Fruit fly (Drosophila melanogaster) whole organism, embryonic: Measurements from ENCODE around the gene hmw.

Experiments
- Asciz ChIP-seq: fragments of 200-800 bp; sonication (Bioruptor generic); optimal IDR thresholded peaks from 2 replicates; lab custom pipeline; 2017; ENCODE audit warnings: missing biosample characterization, mild to moderate bottlenecking, missing genetic modification characterization, missing genetic modification reagents
- CG10147 ChIP-seq: fragments of 200-800 bp; sonication (Bioruptor generic); optimal IDR thresholded peaks from 2 replicates; lab custom pipeline; 2019; ENCODE audit warnings: missing biosample characterization, mild to moderate bottlenecking, missing genetic modification characterization, moderate library complexity
- CG1024 ChIP-seq: fragments of 200-800 bp; sonication (Bioruptor generic); IDR thresholded peaks from 2 replicates; pipeline ENCODE4 v1.3.6; 2022; ENCODE audit warnings: missing biosample characterization, missing genetic modification characterization
- CG10543 ChIP-seq: fragments of 200-800 bp; sonication (Bioruptor generic); optimal IDR thresholded peaks from 3 replicates; lab custom pipeline; 2017; ENCODE audit warnings: missing biosample characterization, mild to moderate bottlenecking, missing genetic modification characterization, moderate library complexity
- CG10654 ChIP-seq: fragments of 200-800 bp; sonication (Bioruptor generic); optimal IDR thresholded peaks from 2 replicates; lab custom pipeline; 2016; ENCODE audit warnings: missing biosample characterization, missing genetic modification characterization
- CG13123 ChIP-seq: fragments of 200-800 bp; sonication (Bioruptor generic); optimal IDR thresholded peaks from 2 replicates; lab custom pipeline; 2016; ENCODE audit warnings: missing biosample characterization, missing genetic modification characterization
- CG14965 ChIP-seq: fragments of 200-800 bp; sonication (Bioruptor generic); optimal IDR thresholded peaks from 2 replicates; lab custom pipeline; 2016; ENCODE audit warnings: missing biosample characterization, missing genetic modification characterization, borderline replicate concordance
- CG1602 ChIP-seq: fragments of 200-800 bp; sonication (Bioruptor generic); optimal IDR thresholded peaks from 3 replicates; lab custom pipeline; 2016; ENCODE audit warnings: missing biosample characterization, missing genetic modification characterization
- CG16863 ChIP-seq: fragments of 200-800 bp; sonication (Bioruptor generic); optimal IDR thresholded peaks from 3 replicates; lab custom pipeline; 2016; ENCODE audit warnings: missing biosample characterization, missing genetic modification characterization
- CG18262 ChIP-seq: fragments of 200-800 bp; optimal IDR thresholded peaks from 3 replicates; lab custom pipeline; 2019; ENCODE audit warnings: missing biosample characterization, mild to moderate bottlenecking, missing genetic modification characterization, moderate library complexity
- CG2712 ChIP-seq: fragments of 200-800 bp; optimal IDR thresholded peaks from 3 replicates; lab custom pipeline; 2019; ENCODE audit warnings: missing biosample characterization, mild to moderate bottlenecking, missing genetic modification characterization, moderate library complexity
- CG3163 ChIP-seq: fragments of 200-800 bp; sonication (Bioruptor generic); optimal IDR thresholded peaks from 3 replicates; lab custom pipeline; 2016; ENCODE audit warnings: missing biosample characterization, missing genetic modification characterization
- CG3726 ChIP-seq: fragments of 200-800 bp; sonication (Bioruptor generic); IDR thresholded peaks from 3 replicates; pipeline ENCODE4, ENCODE4 v1.3.6; 2022; ENCODE audit warnings: missing biosample characterization, missing genetic modification characterization
- CG3995 ChIP-seq: fragments of 200-800 bp; sonication (Bioruptor generic); optimal IDR thresholded peaks from 3 replicates; lab custom pipeline; 2016; ENCODE audit warnings: missing biosample characterization, missing genetic modification characterization
- CG4328 ChIP-seq: fragments of 200-800 bp; sonication (Bioruptor generic); optimal IDR thresholded peaks from 3 replicates; lab custom pipeline; 2017; ENCODE audit warnings: missing biosample characterization, missing genetic modification reagents, missing genetic modification characterization
- CG4707 ChIP-seq: fragments of 200-800 bp; sonication (Bioruptor generic); optimal IDR thresholded peaks from 2 replicates; lab custom pipeline; 2018; ENCODE audit warnings: missing biosample characterization, mild to moderate bottlenecking, missing genetic modification characterization, moderate library complexity
- CG5245 ChIP-seq: fragments of 200-800 bp; sonication (Bioruptor generic); optimal IDR thresholded peaks from 3 replicates; lab custom pipeline; 2016; ENCODE audit warnings: missing biosample characterization, missing genetic modification characterization
- CG9215 ChIP-seq: fragments of 200-800 bp; sonication (Bioruptor generic); IDR thresholded peaks from 2 replicates; pipeline ENCODE4 v1.3.6; 2022; ENCODE audit warnings: missing biosample characterization, missing genetic modification characterization
- CG9797 ChIP-seq: fragments of 200-800 bp; sonication (Bioruptor generic); optimal IDR thresholded peaks from 3 replicates; lab custom pipeline; 2018; ENCODE audit warnings: missing biosample characterization, mild to moderate bottlenecking, missing genetic modification characterization
- Doc2 ChIP-seq: fragments of 200-800 bp; sonication (Bioruptor generic); IDR thresholded peaks from 2 replicates; pipeline ENCODE4 v1.3.6; 2022; ENCODE audit warnings: missing biosample characterization, missing genetic modification characterization
- E2f2 ChIP-seq: fragments of 200-800 bp; sonication (Bioruptor generic); IDR thresholded peaks from 2 replicates; pipeline ENCODE4 v1.3.6; 2022; ENCODE audit warnings: missing biosample characterization, missing genetic modification characterization
- Hey ChIP-seq: fragments of 200-800 bp; sonication (Bioruptor generic); optimal IDR thresholded peaks from 3 replicates; lab custom pipeline; 2018; ENCODE audit warnings: missing biosample characterization, mild to moderate bottlenecking, missing genetic modification characterization
- Hmr ChIP-seq: fragments of 200-800 bp; sonication (Bioruptor generic); optimal IDR thresholded peaks from 3 replicates; lab custom pipeline; 2017; ENCODE audit warnings: mild to moderate bottlenecking, missing biosample characterization, missing genetic modification reagents, missing genetic modification characterization
- Hr51 ChIP-seq, 2 experiments: fragments of 200-800 bp; sonication (Bioruptor generic); optimal IDR thresholded peaks; 2 replicates in 1 of 2; 3 replicates in 1 of 2; lab custom pipeline; 2016 to 2018; ENCODE audit warnings: missing biosample characterization in 2 of 2, missing genetic modification characterization in 2 of 2, mild to moderate bottlenecking in 1 of 2, moderate library complexity in 1 of 2
- Hr78 ChIP-seq, 2 experiments: fragments of 200-800 bp in 1 of 2; fragments of >200 bp in 1 of 2; sonication (Bioruptor generic) in 1 of 2; optimal IDR thresholded peaks; 2 replicates each; lab custom pipeline; 2017 to 2019; ENCODE audit warnings: missing biosample characterization in 2 of 2, missing genetic modification characterization in 2 of 2, mild to moderate bottlenecking in 1 of 2, moderate library complexity in 1 of 2
- Hsf ChIP-seq: fragments of 200-800 bp; sonication (Bioruptor generic); optimal IDR thresholded peaks from 3 replicates; lab custom pipeline; 2016; ENCODE audit warnings: missing biosample characterization, missing genetic modification characterization
- Kr ChIP-seq: fragments of 200-800 bp; sonication (Bioruptor generic); optimal IDR thresholded peaks from 2 replicates; lab custom pipeline; 2017; ENCODE audit warnings: missing biosample characterization, mild to moderate bottlenecking, missing genetic modification characterization
- MESR4 ChIP-seq: fragments of 200-800 bp; sonication (Bioruptor generic); optimal IDR thresholded peaks from 2 replicates; lab custom pipeline; 2018; ENCODE audit warnings: missing biosample characterization, mild to moderate bottlenecking, missing genetic modification characterization, moderate library complexity
- NC2α ChIP-seq: fragments of 200-800 bp; sonication (Bioruptor generic); optimal IDR thresholded peaks from 2 replicates; lab custom pipeline; 2016; ENCODE audit warnings: missing biosample characterization, missing genetic modification characterization
- NFAT ChIP-seq: fragments of 200-800 bp; sonication (Bioruptor generic); IDR thresholded peaks from 2 replicates; pipeline ENCODE4 v1.3.6; 2022; ENCODE audit warnings: missing biosample characterization, missing genetic modification characterization
- Opbp ChIP-seq: fragments of 200-800 bp; sonication (Bioruptor generic); IDR thresholded peaks from 3 replicates; pipeline ENCODE4 v1.3.6; 2022; ENCODE audit warnings: missing biosample characterization, missing genetic modification characterization; ENCODE audit not compliant: partially characterized antibody
- Ravus ChIP-seq: fragments of 200-800 bp; sonication (Bioruptor generic); IDR thresholded peaks from 2 replicates; pipeline ENCODE4 v1.3.6; 2022; ENCODE audit warnings: missing biosample characterization, missing genetic modification characterization
- Sin3A ChIP-seq: fragments of >200 bp; optimal IDR thresholded peaks from 2 replicates; lab custom pipeline; 2018
- Sry-δ ChIP-seq: fragments of 200-800 bp; sonication (Bioruptor generic); optimal IDR thresholded peaks from 2 replicates; lab custom pipeline; 2016; ENCODE audit warnings: missing biosample characterization, missing genetic modification characterization
- ase ChIP-seq: fragments of 200-800 bp; sonication (Bioruptor generic); IDR thresholded peaks from 3 replicates; pipeline ENCODE4 v1.3.6; 2022; ENCODE audit warnings: missing biosample characterization, missing genetic modification characterization
- ci ChIP-seq: fragments of 200-800 bp; sonication (Bioruptor generic); IDR thresholded peaks from 3 replicates; pipeline ENCODE4 v1.3.6; 2022; ENCODE audit warnings: missing biosample characterization, missing genetic modification characterization
- dmrt11E ChIP-seq: fragments of 200-800 bp; sonication (Bioruptor generic); optimal IDR thresholded peaks from 3 replicates; lab custom pipeline; 2018; ENCODE audit warnings: missing biosample characterization, mild to moderate bottlenecking, missing genetic modification characterization, moderate library complexity
- dysf ChIP-seq: fragments of 200-800 bp; sonication (Bioruptor generic); IDR thresholded peaks from 3 replicates; pipeline ENCODE4 v1.3.6; 2022; ENCODE audit warnings: missing biosample characterization, missing genetic modification characterization
- en ChIP-seq: fragments of 200-800 bp; sonication (Bioruptor generic); optimal IDR thresholded peaks from 2 replicates; lab custom pipeline; 2016; ENCODE audit warnings: missing biosample characterization, missing genetic modification characterization
- luna ChIP-seq: fragments of 200-800 bp; sonication (Bioruptor generic); optimal IDR thresholded peaks from 2 replicates; lab custom pipeline; 2016; ENCODE audit warnings: missing biosample characterization, missing genetic modification characterization
- mld ChIP-seq: fragments of 200-800 bp; sonication (Bioruptor generic); IDR thresholded peaks from 3 replicates; pipeline ENCODE4 v1.3.6; 2022; ENCODE audit warnings: missing biosample characterization, missing genetic modification characterization; ENCODE audit not compliant: partially characterized antibody
- pzg ChIP-seq: fragments of 200-800 bp; sonication (Bioruptor generic); optimal IDR thresholded peaks from 3 replicates; lab custom pipeline; 2018; ENCODE audit warnings: missing biosample characterization, mild to moderate bottlenecking, missing genetic modification characterization, moderate library complexity
- ro ChIP-seq: fragments of 200-800 bp; sonication (Bioruptor generic); IDR thresholded peaks from 2 replicates; pipeline ENCODE4 v1.3.6; 2022; ENCODE audit warnings: missing biosample characterization, missing genetic modification characterization
- shn ChIP-seq: fragments of 200-800 bp; sonication (Bioruptor generic); optimal IDR thresholded peaks from 3 replicates; lab custom pipeline; 2016; ENCODE audit warnings: missing biosample characterization, missing genetic modification characterization
- ssp ChIP-seq: fragments of 200-800 bp; sonication (Bioruptor generic); IDR thresholded peaks from 2 replicates; pipeline ENCODE4 v1.3.6; 2022; ENCODE audit warnings: missing biosample characterization, missing genetic modification characterization
- stc ChIP-seq: fragments of 200-800 bp; sonication (Bioruptor generic); IDR thresholded peaks from 2 replicates; pipeline ENCODE4 v1.3.6; 2022; ENCODE audit warnings: missing biosample characterization, missing genetic modification characterization
- sug ChIP-seq: fragments of 200-800 bp; optimal IDR thresholded peaks from 2 replicates; lab custom pipeline; 2019; ENCODE audit warnings: missing biosample characterization, mild to moderate bottlenecking, missing genetic modification characterization, moderate library complexity
- unc-4 ChIP-seq: fragments of 200-800 bp; sonication (Bioruptor generic); IDR thresholded peaks from 2 replicates; pipeline ENCODE4 v1.3.6; 2022; ENCODE audit warnings: missing biosample characterization, missing genetic modification characterization; ENCODE audit not compliant: partially characterized antibody
- unpg ChIP-seq: fragments of 200-800 bp; sonication (Bioruptor generic); optimal IDR thresholded peaks from 3 replicates; lab custom pipeline; 2018; ENCODE audit warnings: missing biosample characterization, mild to moderate bottlenecking, missing genetic modification characterization, moderate library complexity

The hmw gene

DNA sequence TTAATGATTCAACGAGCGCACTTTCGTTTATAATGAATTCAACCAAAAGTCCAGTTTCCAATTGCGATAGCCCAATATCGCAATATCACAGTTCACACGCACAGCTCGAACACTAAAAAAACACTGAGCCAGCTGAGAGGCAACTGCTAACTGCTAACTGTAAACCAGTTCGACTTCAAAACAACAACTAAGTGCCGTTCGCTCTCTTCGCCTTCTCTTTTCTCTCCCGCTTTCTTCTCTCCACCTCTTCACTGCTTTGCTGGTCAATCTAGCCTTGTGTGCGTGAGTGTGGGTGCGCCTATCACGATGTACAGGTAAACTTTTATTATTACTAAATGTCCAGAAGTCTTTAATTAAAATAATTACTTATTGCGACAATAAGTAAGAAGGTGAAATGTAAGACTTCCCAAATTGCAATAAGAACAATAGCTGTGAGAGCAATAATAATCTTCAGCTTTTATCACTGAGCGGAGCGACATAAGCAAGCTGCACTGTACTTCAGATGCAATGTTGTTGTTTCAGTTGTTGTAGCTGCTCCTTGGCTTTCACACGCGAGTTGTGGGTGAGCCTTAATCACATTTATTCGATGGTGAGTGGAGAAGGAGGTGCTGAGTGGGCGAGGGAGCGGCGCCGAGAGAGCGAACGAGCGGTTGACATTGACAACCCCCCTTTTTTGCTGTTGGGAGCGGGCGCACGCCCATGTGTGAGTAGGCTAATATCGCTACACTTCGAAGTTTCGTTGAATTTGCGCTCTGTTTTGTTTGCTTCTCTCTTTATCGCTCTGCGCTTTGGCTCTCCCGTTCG is 35.2 kb downstream of the hmw start, which contains the start of gene Vti1b (continued):
- TF ChIP-seq mld (GFP tag; lab: Robert Waterston, UW), result no peak
- TF ChIP-seq CG18262, result peak; percentile 96
- peak in 1 of 2 experiments; percentile 89 for TF ChIP-seq Hr78 (GFP tag; optimal IDR thresholded peaks at IDR 0.05; lab: Kevin White, UChicago)
- peak; percentile 85 for TF ChIP-seq NFAT (GFP tag; lab: Robert Waterston, UW)
- TF ChIP-seq CG4707 (GFP tag; lab: Kevin White, UChicago), result peak; percentile 91
- TF ChIP-seq Sry-δ, result peak; percentile 63
- no peak for TF ChIP-seq unc-4 (GFP tag; lab: Robert Waterston, UW)
- peak; percentile 43 for TF ChIP-seq CG9797 (GFP tag; lab: Kevin White, UChicago)
- peak; percentile 5 for TF ChIP-seq pzg (GFP tag; lab: Kevin White, UChicago)
- peak; percentile 89 for TF ChIP-seq CG13123 (GFP tag; lab: Kevin White, UChicago)
- peak; percentile 97 for TF ChIP-seq ci (GFP tag; lab: Robert Waterston, UW)
- TF ChIP-seq CG10543 (GFP tag; lab: Kevin White, UChicago), result peak; percentile 84
- peak; percentile 88 for TF ChIP-seq en (GFP tag; lab: Kevin White, UChicago)
- TF ChIP-seq CG9215 (GFP tag; lab: Robert Waterston, UW), result peak; percentile 91
- TF ChIP-seq Ravus (GFP tag; lab: Robert Waterston, UW), result peak; percentile 82
- peak; percentile 90 for TF ChIP-seq CG10147 (GFP tag; lab: Kevin White, UChicago)
- peak; percentile 90 for TF ChIP-seq Hmr (GFP tag; lab: Kevin White, UChicago)
- TF ChIP-seq Sin3A (lab: Kevin White, UChicago), result no peak
- peak; percentile 96 for TF ChIP-seq Hsf
- peak; percentile 61 for TF ChIP-seq CG14965 (GFP tag; lab: Kevin White, UChicago)
- TF ChIP-seq NC2α (GFP tag; lab: Kevin White, UChicago), result peak; percentile 89
- TF ChIP-seq CG1024 (GFP tag; lab: Robert Waterston, UW), result peak; percentile 87
- peak; percentile 24 for TF ChIP-seq MESR4 (GFP tag; lab: Kevin White, UChicago)
- peak; percentile 81 for TF ChIP-seq CG3726 (GFP tag; lab: Robert Waterston, UW)
- peak; percentile 93 for TF ChIP-seq dysf
- peak; percentile 85 for TF ChIP-seq ase (GFP tag; lab: Robert Waterston, UW)
- peak; percentile 72 for TF ChIP-seq CG4328 (GFP tag; lab: Kevin White, UChicago)
- peak; percentile 80 for TF ChIP-seq sug (tag; lab: Kevin White, UChicago)
- TF ChIP-seq ro (GFP tag; lab: Robert Waterston, UW), result peak; percentile 57; the same call in 1 of the 2 replicates
- TF ChIP-seq ssp, result peak; percentile 87
- TF ChIP-seq Doc2 (GFP tag; lab: Robert Waterston, UW), result 0 out of 2 replicates have a peak, but pooled peaks have one; percentile 32
- TF ChIP-seq CG1602 (GFP tag; lab: Kevin White, UChicago), result peak; percentile 89
- TF ChIP-seq CG3995 (GFP tag; lab: Kevin White, UChicago), result peak; percentile 63
- TF ChIP-seq Hr51 (GFP tag; optimal IDR thresholded peaks at IDR 0.05; lab: Kevin White, UChicago), result peak; percentile 92 to 95
- peak; percentile 93 for TF ChIP-seq unpg (GFP tag; lab: Kevin White, UChicago)
- peak; percentile 90 for TF ChIP-seq Asciz (GFP tag; lab: Kevin White, UChicago)
- TF ChIP-seq Kr (GFP tag; lab: Kevin White, UChicago), result peak; percentile 54
- TF ChIP-seq CG2712 (tag; lab: Kevin White, UChicago), result peak; percentile 97
- TF ChIP-seq Opbp (GFP tag; lab: Robert Waterston, UW), result no peak
- TF ChIP-seq CG3163, result peak; percentile 84
- peak; percentile 81 for TF ChIP-seq luna
- TF ChIP-seq Hey (tag; lab: Kevin White, UChicago), result peak; percentile 0
- TF ChIP-seq CG5245, result peak; percentile 92
- TF ChIP-seq shn (GFP tag; lab: Kevin White, UChicago), result peak; percentile 92
- peak; percentile 91 for TF ChIP-seq stc
- peak; percentile 94 for TF ChIP-seq dmrt11E (tag; lab: Kevin White, UChicago)
- peak; percentile 74 for TF ChIP-seq E2f2
- TF ChIP-seq CG10654, result peak; percentile 90
- peak; percentile 94 for TF ChIP-seq CG16863 (GFP tag; lab: Kevin White, UChicago)
